Worm (Caenorhabditis elegans): ENCODE results near the gene ehn-3.
"Not testable (repeated sequence)": the region's sequence is repeated elsewhere in the genome, so short reads cannot be mapped to it uniquely, and the experiment has no call there.

The ehn-3 gene

ce11 chrIV:5419122-5419521, at the start of gene ehn-3:
Gene ehn-3, minus strand, starts transcription at chrIV:5419222.
- TF ChIP-seq scrt-1 (GFP tag; IDR thresholded peaks at IDR 0.05) (no peak), aly-1 (tag; optimal IDR thresholded peaks at IDR 0.05) (no peak), ets-7 (tag; optimal IDR thresholded peaks at IDR 0.05) (no peak), B0310.2 (tag; optimal IDR thresholded peaks at IDR 0.05) (no peak), flt-1 (GFP tag; IDR thresholded peaks at IDR 0.05) (no peak), hmg-4 (GFP tag; optimal IDR thresholded peaks at IDR 0.05) (no peak), tra-4 (tag; optimal IDR thresholded peaks at IDR 0.05) (no peak), hnd-1 (tag; optimal IDR thresholded peaks at IDR 0.05) (no peak), tbx-11 (GFP tag; IDR thresholded peaks at IDR 0.05) (no peak), ceh-13 (GFP tag; optimal IDR thresholded peaks at IDR 0.05) (no peak), sea-1 (GFP tag; conservative IDR thresholded peaks at IDR 0.05) (no peak), ceh-36 (tag; optimal IDR thresholded peaks at IDR 0.05) (no peak), tbx-37 (GFP tag; conservative IDR thresholded peaks at IDR 0.05) (no peak), pes-1 (GFP tag; IDR thresholded peaks at IDR 0.05) (no peak), ama-1 (optimal IDR thresholded peaks at IDR 0.05) (no peak), hmbx-1 (tag; optimal IDR thresholded peaks at IDR 0.05) (no peak), F13C5.2 (tag; optimal IDR thresholded peaks at IDR 0.05) (no peak)

- TF ChIP-seq scrt-1 (GFP tag; IDR thresholded peaks at IDR 0.05); tra-4 (tag; optimal IDR thresholded peaks at IDR 0.05); aly-1 (tag; optimal IDR thresholded peaks at IDR 0.05): not testable (repeated sequence)
Measured at ce11 chrIV:5464403-5464802, 45.4 kb upstream of the ehn-3 start, which contains the start of gene Y52D5A.2. Gene Y52D5A.2, minus strand, starts transcription at chrIV:5464503.

- TF ChIP-seq hmbx-1 (tag; optimal IDR thresholded peaks at IDR 0.05) (no peak), hmg-4 (GFP tag; optimal IDR thresholded peaks at IDR 0.05) (no peak), hnd-1 (tag; optimal IDR thresholded peaks at IDR 0.05) (no peak), F13C5.2 (tag; optimal IDR thresholded peaks at IDR 0.05) (no peak), pes-1 (GFP tag; IDR thresholded peaks at IDR 0.05) (no peak), B0310.2 (tag; optimal IDR thresholded peaks at IDR 0.05) (no peak), ets-7 (tag; optimal IDR thresholded peaks at IDR 0.05) (no peak), aly-1 (tag; optimal IDR thresholded peaks at IDR 0.05) (no peak), sea-1 (GFP tag; conservative IDR thresholded peaks at IDR 0.05) (no peak), ama-1 (optimal IDR thresholded peaks at IDR 0.05) (no peak), tbx-11 (GFP tag; IDR thresholded peaks at IDR 0.05) (no peak), tra-4 (tag; optimal IDR thresholded peaks at IDR 0.05) (no peak), tbx-37 (GFP tag; conservative IDR thresholded peaks at IDR 0.05) (no peak), flt-1 (GFP tag; IDR thresholded peaks at IDR 0.05) (no peak), ceh-13 (GFP tag; optimal IDR thresholded peaks at IDR 0.05) (no peak), scrt-1 (GFP tag; IDR thresholded peaks at IDR 0.05) (no peak), ceh-36 (tag; optimal IDR thresholded peaks at IDR 0.05) (no peak)
Measured at ce11 chrIV:5462820-5463219, 43.8 kb upstream of the ehn-3 start.

- not testable (repeated sequence) for TF ChIP-seq hnd-1 (tag; optimal IDR thresholded peaks at IDR 0.05); tbx-37 (GFP tag; conservative IDR thresholded peaks at IDR 0.05); hmbx-1 (tag; optimal IDR thresholded peaks at IDR 0.05)
Measured at ce11 chrIV:5455999-5456398, 37.0 kb upstream of the ehn-3 start, which contains the start of gene Y4C6A.3. Gene Y4C6A.3, minus strand, starts transcription at chrIV:5456099.

ce11 chrIV:5452667-5453066, 33.6 kb upstream of the ehn-3 start, which contains the start of gene Y4C6A.4:
Gene Y4C6A.4, plus strand, starts transcription at chrIV:5452967.
- TF ChIP-seq hmg-4 (GFP tag; optimal IDR thresholded peaks at IDR 0.05), result no peak
- TF ChIP-seq ceh-36 (tag; optimal IDR thresholded peaks at IDR 0.05), result no peak
- TF ChIP-seq hmbx-1 (tag; optimal IDR thresholded peaks at IDR 0.05), result no peak
- TF ChIP-seq tbx-11 (GFP tag; IDR thresholded peaks at IDR 0.05), result no peak
- no peak for TF ChIP-seq tbx-37 (GFP tag; conservative IDR thresholded peaks at IDR 0.05)
- TF ChIP-seq ets-7 (tag; optimal IDR thresholded peaks at IDR 0.05), result no peak
- no peak for TF ChIP-seq flt-1 (GFP tag; IDR thresholded peaks at IDR 0.05)
- no peak for TF ChIP-seq ceh-13 (GFP tag; optimal IDR thresholded peaks at IDR 0.05)

- TF ChIP-seq tra-4 (tag; optimal IDR thresholded peaks at IDR 0.05) (no peak), ceh-13 (GFP tag; optimal IDR thresholded peaks at IDR 0.05) (no peak), tbx-11 (GFP tag; IDR thresholded peaks at IDR 0.05) (no peak), hnd-1 (tag; optimal IDR thresholded peaks at IDR 0.05) (no peak), pes-1 (GFP tag; IDR thresholded peaks at IDR 0.05) (no peak), aly-1 (tag; optimal IDR thresholded peaks at IDR 0.05) (no peak), hmg-4 (GFP tag; optimal IDR thresholded peaks at IDR 0.05) (no peak), F13C5.2 (tag; optimal IDR thresholded peaks at IDR 0.05) (no peak), flt-1 (GFP tag; IDR thresholded peaks at IDR 0.05) (no peak), ceh-36 (tag; optimal IDR thresholded peaks at IDR 0.05) (no peak), ets-7 (tag; optimal IDR thresholded peaks at IDR 0.05) (no peak)
Measured at ce11 chrIV:5438705-5439104, 19.7 kb upstream of the ehn-3 start, which contains the start of gene mgl-3. Gene mgl-3, plus strand, starts transcription at chrIV:5439005.

- TF ChIP-seq tra-4 (tag; optimal IDR thresholded peaks at IDR 0.05), result no peak
- no peak for TF ChIP-seq aly-1 (tag; optimal IDR thresholded peaks at IDR 0.05)
- TF ChIP-seq scrt-1 (GFP tag; IDR thresholded peaks at IDR 0.05), result no peak
- TF ChIP-seq ceh-36 (tag; optimal IDR thresholded peaks at IDR 0.05), result no peak
- no peak for TF ChIP-seq tbx-11 (GFP tag; IDR thresholded peaks at IDR 0.05)
- no peak for TF ChIP-seq pes-1 (GFP tag; IDR thresholded peaks at IDR 0.05)
Measured at ce11 chrIV:5415696-5416095, 3.3 kb downstream of the ehn-3 start, which contains the start of gene spp-7. Gene spp-7, minus strand, starts transcription at chrIV:5415796.

ce11 chrIV:5411641-5412337, 7.2 kb downstream of the ehn-3 start, which contains the start of gene ZK616.8:
Gene ZK616.8, minus strand, starts transcription at chrIV:5412193.
- no peak for TF ChIP-seq tbx-11 (GFP tag; IDR thresholded peaks at IDR 0.05)
- no peak for TF ChIP-seq scrt-1 (GFP tag; IDR thresholded peaks at IDR 0.05)
- TF ChIP-seq tbx-37 (GFP tag; conservative IDR thresholded peaks at IDR 0.05), result no peak
- no peak for TF ChIP-seq sea-1 (GFP tag; conservative IDR thresholded peaks at IDR 0.05)
- TF ChIP-seq flt-1 (GFP tag; IDR thresholded peaks at IDR 0.05), result no peak
- TF ChIP-seq F13C5.2 (tag; optimal IDR thresholded peaks at IDR 0.05), result no peak
- no peak for TF ChIP-seq ceh-36 (tag; optimal IDR thresholded peaks at IDR 0.05)
- no peak for TF ChIP-seq pes-1 (GFP tag; IDR thresholded peaks at IDR 0.05)
- TF ChIP-seq ets-7 (tag; optimal IDR thresholded peaks at IDR 0.05), result no peak
- no peak for TF ChIP-seq ceh-13 (GFP tag; optimal IDR thresholded peaks at IDR 0.05)
- no peak for TF ChIP-seq hmbx-1 (tag; optimal IDR thresholded peaks at IDR 0.05)
- TF ChIP-seq hmg-4 (GFP tag; optimal IDR thresholded peaks at IDR 0.05), result no peak
